Fruit fly (Drosophila melanogaster) whole organism, prepupa: Measurements from ENCODE around the gene AGO2.

Experiments used
- CG11902 ChIP-seq: fragments of 200-800 bp; sonication (Bioruptor generic); optimal IDR thresholded peaks from 3 replicates; lab custom pipeline; 2016; ENCODE audit warnings: missing biosample characterization, missing genetic modification characterization
- CG15336 ChIP-seq: fragments of 200-800 bp; sonication (Bioruptor generic); IDR thresholded peaks from 2 replicates; pipeline ENCODE4 v1.3.6; 2022; ENCODE audit warnings: missing biosample characterization, missing genetic modification characterization
- CG1621 ChIP-seq: fragments of 200-800 bp; sonication (Bioruptor generic); optimal IDR thresholded peaks from 3 replicates; lab custom pipeline; 2018; ENCODE audit warnings: missing biosample characterization, mild to moderate bottlenecking, missing genetic modification characterization
- CG31627 ChIP-seq: fragments of 200-800 bp; sonication (Bioruptor generic); optimal IDR thresholded peaks from 3 replicates; lab custom pipeline; 2016; ENCODE audit warnings: missing biosample characterization, missing genetic modification characterization
- CG34406 ChIP-seq: fragments of 200-800 bp; sonication (Bioruptor generic); optimal IDR thresholded peaks from 3 replicates; lab custom pipeline; 2016; ENCODE audit warnings: missing biosample characterization, missing genetic modification characterization
- CG4318 ChIP-seq: fragments of 200-800 bp; sonication (Bioruptor generic); optimal IDR thresholded peaks from 3 replicates; lab custom pipeline; 2017; ENCODE audit warnings: missing biosample characterization, mild to moderate bottlenecking, missing genetic modification characterization
- CG8319 ChIP-seq: fragments of 200-800 bp; sonication (Bioruptor generic); optimal IDR thresholded peaks from 3 replicates; lab custom pipeline; 2016; ENCODE audit warnings: missing biosample characterization, missing genetic modification characterization
- CG9139 ChIP-seq: fragments of 200-800 bp; sonication (Bioruptor generic); optimal IDR thresholded peaks from 3 replicates; lab custom pipeline; 2017; ENCODE audit warnings: missing biosample characterization, mild to moderate bottlenecking, missing genetic modification characterization
- Hr39 ChIP-seq: fragments of 200-800 bp; sonication (Bioruptor generic); optimal IDR thresholded peaks from 2 replicates; lab custom pipeline; 2016; ENCODE audit warnings: missing biosample characterization, missing genetic modification characterization
- Smox ChIP-seq: fragments of 200-800 bp; sonication (Bioruptor generic); optimal IDR thresholded peaks from 3 replicates; lab custom pipeline; 2016; ENCODE audit warnings: missing biosample characterization, missing genetic modification characterization
- lz ChIP-seq: fragments of 200-800 bp; sonication (Bioruptor generic); optimal IDR thresholded peaks from 3 replicates; lab custom pipeline; 2016; ENCODE audit warnings: missing biosample characterization, missing genetic modification characterization
- pdm3 ChIP-seq: fragments of 200-800 bp; sonication (Bioruptor generic); optimal IDR thresholded peaks from 3 replicates; lab custom pipeline; 2016; ENCODE audit warnings: missing biosample characterization, missing genetic modification characterization

- TF ChIP-seq pdm3 (GFP tag; lab: Kevin White, UChicago) = no peak
- TF ChIP-seq CG15336 (GFP tag; lab: Robert Waterston, UW) = no peak
- TF ChIP-seq CG11902 (GFP tag; lab: Kevin White, UChicago) = no peak
- no peak for TF ChIP-seq Smox
- no peak for TF ChIP-seq CG34406
- TF ChIP-seq lz (GFP tag; lab: Kevin White, UChicago) = no peak
- no peak for TF ChIP-seq Hr39 (GFP tag; lab: Kevin White, UChicago)
- no peak for TF ChIP-seq CG8319 (GFP tag; lab: Kevin White, UChicago)
- TF ChIP-seq CG4318 (GFP tag; lab: Kevin White, UChicago) = no peak
- no peak for TF ChIP-seq CG9139 (GFP tag; lab: Kevin White, UChicago)
- TF ChIP-seq CG31627 (GFP tag; lab: Kevin White, UChicago) = no peak
- no peak for TF ChIP-seq CG1621
Observed at dm6 chr3L:15507148-15507896, 46.6 kb upstream of the AGO2 start.
